Fruit fly (Drosophila melanogaster) whole organism, embryonic: ENCODE data around the gene CG9389.

Source experiments
- CG10274 ChIP-seq: fragments of 200-800 bp; sonication (Bioruptor generic); optimal IDR thresholded peaks from 3 replicates; lab custom pipeline; 2017; ENCODE audit warnings: missing biosample characterization, mild to moderate bottlenecking, missing genetic modification characterization
- CG10431 ChIP-seq: fragments of 200-800 bp; sonication (Bioruptor generic); optimal IDR thresholded peaks from 3 replicates; lab custom pipeline; 2018; ENCODE audit warnings: missing biosample characterization, mild to moderate bottlenecking, missing genetic modification characterization
- CG12219 ChIP-seq: fragments of 200-800 bp; sonication (Bioruptor generic); optimal IDR thresholded peaks from 3 replicates; lab custom pipeline; 2018; ENCODE audit warnings: missing biosample characterization, mild to moderate bottlenecking, missing genetic modification characterization
- CG1529 ChIP-seq: fragments of 200-800 bp; sonication (Bioruptor generic); optimal IDR thresholded peaks from 3 replicates; lab custom pipeline; 2018; ENCODE audit warnings: missing biosample characterization, missing genetic modification characterization
- CG15514 ChIP-seq: fragments of 200-800 bp; sonication (Bioruptor generic); optimal IDR thresholded peaks from 3 replicates; lab custom pipeline; 2017; ENCODE audit warnings: missing biosample characterization, missing genetic modification characterization, mild to moderate bottlenecking, moderate library complexity, missing genetic modification reagents
- CG17328 ChIP-seq: fragments of 200-800 bp; sonication (Bioruptor generic); IDR thresholded peaks from 2 replicates; pipeline ENCODE4 v1.3.6; 2022; ENCODE audit warnings: missing biosample characterization, missing genetic modification characterization
- CG18262 ChIP-seq: fragments of 200-800 bp; optimal IDR thresholded peaks from 3 replicates; lab custom pipeline; 2019; ENCODE audit warnings: missing biosample characterization, mild to moderate bottlenecking, missing genetic modification characterization, moderate library complexity
- CG2678 ChIP-seq: fragments of 200-800 bp; sonication (Bioruptor generic); optimal IDR thresholded peaks from 3 replicates; lab custom pipeline; 2019; ENCODE audit warnings: missing biosample characterization, mild to moderate bottlenecking, missing genetic modification characterization, moderate library complexity
- CG3065 ChIP-seq: fragments of 200-800 bp; sonication (Bioruptor generic); optimal IDR thresholded peaks from 2 replicates; lab custom pipeline; 2016; ENCODE audit warnings: missing biosample characterization, missing genetic modification characterization
- CG32532 ChIP-seq: fragments of 200-800 bp; sonication (Bioruptor generic); IDR thresholded peaks from 2 replicates; pipeline ENCODE4 v1.3.6; 2022; ENCODE audit warnings: missing biosample characterization, missing genetic modification characterization
- CG4424 ChIP-seq: fragments of 200-800 bp; sonication (Bioruptor generic); optimal IDR thresholded peaks from 3 replicates; lab custom pipeline; 2016; ENCODE audit warnings: missing biosample characterization, missing genetic modification characterization
- CG9817 ChIP-seq: fragments of 200-800 bp; sonication (Bioruptor generic); optimal IDR thresholded peaks from 2 replicates; lab custom pipeline; 2018; ENCODE audit warnings: missing biosample characterization, mild to moderate bottlenecking, missing genetic modification characterization, moderate library complexity
- CG9932 ChIP-seq: fragments of 200-800 bp; sonication (Bioruptor generic); IDR thresholded peaks from 2 replicates; pipeline ENCODE4 v1.3.6; 2022; ENCODE audit warnings: missing biosample characterization, missing genetic modification characterization
- CTCF ChIP-seq: fragments of 200-800 bp; sonication (Bioruptor generic); optimal IDR thresholded peaks from 2 replicates; lab custom pipeline; 2017; ENCODE audit warnings: missing biosample characterization, mild to moderate bottlenecking, missing genetic modification characterization, moderate library complexity
- D19A ChIP-seq: fragments of 200-800 bp; optimal IDR thresholded peaks from 3 replicates; lab custom pipeline; 2019; ENCODE audit warnings: missing biosample characterization, mild to moderate bottlenecking, missing genetic modification characterization, moderate library complexity
- Doc3 ChIP-seq: fragments of 200-800 bp; sonication (Bioruptor generic); IDR thresholded peaks from 3 replicates; pipeline ENCODE4 v1.3.6; 2022; ENCODE audit warnings: missing biosample characterization, missing genetic modification characterization; ENCODE audit not compliant: partially characterized antibody
- Drgx ChIP-seq: fragments of 200-800 bp; sonication (Bioruptor generic); IDR thresholded peaks from 2 replicates; pipeline ENCODE4 v1.3.6; 2022; ENCODE audit warnings: missing biosample characterization, missing genetic modification characterization
- HLH3B ChIP-seq: fragments of 200-800 bp; sonication (Bioruptor generic); IDR thresholded peaks from 2 replicates; pipeline ENCODE4 v1.3.6; 2022; ENCODE audit warnings: missing biosample characterization, missing genetic modification characterization
- HLHmδ ChIP-seq: fragments of 200-800 bp; sonication (Bioruptor generic); optimal IDR thresholded peaks from 2 replicates; lab custom pipeline; 2018; ENCODE audit warnings: missing biosample characterization, mild to moderate bottlenecking, missing genetic modification characterization, moderate library complexity
- Hr78 ChIP-seq, 2 experiments: fragments of 200-800 bp in 1 of 2; fragments of >200 bp in 1 of 2; sonication (Bioruptor generic) in 1 of 2; optimal IDR thresholded peaks; 2 replicates each; lab custom pipeline; 2017 to 2019; ENCODE audit warnings: missing biosample characterization in 2 of 2, missing genetic modification characterization in 2 of 2, mild to moderate bottlenecking in 1 of 2, moderate library complexity in 1 of 2
- Lim3 ChIP-seq: fragments of 200-800 bp; sonication (Bioruptor generic); IDR thresholded peaks from 2 replicates; pipeline ENCODE4 v1.3.6; 2022; ENCODE audit warnings: missing biosample characterization, missing genetic modification characterization
- Med ChIP-seq: fragments of 200-800 bp; sonication (Bioruptor generic); peaks from one replicate; lab custom pipeline; 2016; ENCODE audit warnings: missing biosample characterization, missing genetic modification characterization, mild to moderate bottlenecking, inconsistent platforms, moderate library complexity
- Ssrp ChIP-seq: fragments of 200-800 bp; sonication (Bioruptor generic); optimal IDR thresholded peaks from 2 replicates; lab custom pipeline; 2018; ENCODE audit warnings: missing biosample characterization, mild to moderate bottlenecking, missing genetic modification characterization, moderate library complexity
- amos ChIP-seq: fragments of 200-800 bp; sonication (Bioruptor generic); IDR thresholded peaks from 2 replicates; pipeline ENCODE4 v1.3.6; 2022; ENCODE audit warnings: missing biosample characterization, missing genetic modification characterization; ENCODE audit not compliant: partially characterized antibody
- br ChIP-seq: fragments of >200 bp; optimal IDR thresholded peaks from 2 replicates; lab custom pipeline; 2017
- cg ChIP-seq: fragments of 200-800 bp; sonication (Bioruptor generic); optimal IDR thresholded peaks from 3 replicates; lab custom pipeline; 2019; ENCODE audit warnings: missing biosample characterization, mild to moderate bottlenecking, missing genetic modification characterization, moderate library complexity
- chm ChIP-seq: fragments of 200-800 bp; sonication (Bioruptor generic); IDR thresholded peaks from 2 replicates; pipeline ENCODE4 v1.3.6; 2022; ENCODE audit warnings: missing biosample characterization, missing genetic modification characterization
- ci ChIP-seq: fragments of 200-800 bp; sonication (Bioruptor generic); IDR thresholded peaks from 3 replicates; pipeline ENCODE4 v1.3.6; 2022; ENCODE audit warnings: missing biosample characterization, missing genetic modification characterization
- crol ChIP-seq: fragments of 200-800 bp; sonication (Bioruptor generic); IDR thresholded peaks from 2 replicates; pipeline ENCODE4 v1.3.6; 2022; ENCODE audit warnings: missing biosample characterization, missing genetic modification characterization
- crp ChIP-seq, 2 experiments: fragments of 200-800 bp; sonication (Bioruptor generic); optimal IDR thresholded peaks; 2 replicates in 1 of 2; 3 replicates in 1 of 2; lab custom pipeline; 2017; ENCODE audit warnings: missing biosample characterization in 2 of 2, missing genetic modification characterization in 2 of 2, mild to moderate bottlenecking in 1 of 2, moderate library complexity in 1 of 2
- danr ChIP-seq: fragments of 200-800 bp; sonication (Bioruptor generic); IDR thresholded peaks from 2 replicates; pipeline ENCODE4 v1.3.6; 2022; ENCODE audit warnings: missing biosample characterization, missing genetic modification characterization
- dmrt11E ChIP-seq: fragments of 200-800 bp; sonication (Bioruptor generic); optimal IDR thresholded peaks from 3 replicates; lab custom pipeline; 2018; ENCODE audit warnings: missing biosample characterization, mild to moderate bottlenecking, missing genetic modification characterization, moderate library complexity
- dmrt99B ChIP-seq: fragments of 200-800 bp; sonication (Bioruptor generic); optimal IDR thresholded peaks from 2 replicates; lab custom pipeline; 2018; ENCODE audit warnings: missing biosample characterization, mild to moderate bottlenecking, missing genetic modification characterization, moderate library complexity
- en ChIP-seq: fragments of 200-800 bp; sonication (Bioruptor generic); optimal IDR thresholded peaks from 2 replicates; lab custom pipeline; 2016; ENCODE audit warnings: missing biosample characterization, missing genetic modification characterization
- eve ChIP-seq, 2 experiments: fragments of >200 bp; optimal IDR thresholded peaks; 2 replicates each; lab custom pipeline; 2017; ENCODE audit warnings: missing biosample characterization in 2 of 2, missing genetic modification characterization in 2 of 2
- gcm ChIP-seq: fragments of 200-800 bp; sonication (Bioruptor generic); optimal IDR thresholded peaks from 2 replicates; lab custom pipeline; 2019; ENCODE audit warnings: missing biosample characterization, mild to moderate bottlenecking, missing genetic modification characterization, moderate library complexity
- ham ChIP-seq: fragments of 200-800 bp; sonication (Bioruptor generic); IDR thresholded peaks from 2 replicates; pipeline ENCODE4 v1.3.6; 2022; ENCODE audit warnings: missing biosample characterization, missing genetic modification characterization
- kni ChIP-seq: fragments of 200-800 bp; sonication (Bioruptor generic); optimal IDR thresholded peaks from 3 replicates; lab custom pipeline; 2017; ENCODE audit warnings: mild to moderate bottlenecking, missing biosample characterization, missing genetic modification reagents, missing genetic modification characterization
- lab ChIP-seq: fragments of 200-800 bp; sonication (Bioruptor generic); optimal IDR thresholded peaks from 3 replicates; lab custom pipeline; 2017; ENCODE audit warnings: missing biosample characterization, missing genetic modification characterization, mild to moderate bottlenecking, moderate library complexity, missing genetic modification reagents
- lmd ChIP-seq: fragments of 200-800 bp; sonication (Bioruptor generic); IDR thresholded peaks from 2 replicates; pipeline ENCODE4 v1.3.6; 2022; ENCODE audit warnings: missing biosample characterization, missing genetic modification characterization
- maf-S ChIP-seq: fragments of 200-800 bp; sonication (Bioruptor generic); optimal IDR thresholded peaks from 2 replicates; lab custom pipeline; 2016; ENCODE audit warnings: missing biosample characterization, missing genetic modification characterization
- nmo ChIP-seq: fragments of 200-800 bp; sonication (Bioruptor generic); optimal IDR thresholded peaks from 2 replicates; lab custom pipeline; 2018; ENCODE audit warnings: missing biosample characterization, mild to moderate bottlenecking, missing genetic modification characterization, moderate library complexity
- oc ChIP-seq: fragments of 200-800 bp; sonication (Bioruptor generic); optimal IDR thresholded peaks from 2 replicates; lab custom pipeline; 2018; ENCODE audit warnings: missing biosample characterization, mild to moderate bottlenecking, missing genetic modification characterization, moderate library complexity
- pfk ChIP-seq: fragments of 200-800 bp; sonication (Bioruptor generic); optimal IDR thresholded peaks from 2 replicates; lab custom pipeline; 2018; ENCODE audit warnings: missing biosample characterization, mild to moderate bottlenecking, missing genetic modification characterization, moderate library complexity
- phol ChIP-seq: fragments of 200-800 bp; sonication (Bioruptor generic); optimal IDR thresholded peaks from 3 replicates; lab custom pipeline; 2018; ENCODE audit warnings: missing biosample characterization, mild to moderate bottlenecking, missing genetic modification characterization, moderate library complexity
- pros ChIP-seq: fragments of 200-800 bp; sonication (Bioruptor generic); optimal IDR thresholded peaks from 3 replicates; lab custom pipeline; 2019; ENCODE audit warnings: missing biosample characterization, mild to moderate bottlenecking, missing genetic modification characterization, moderate library complexity
- sens ChIP-seq: fragments of 200-800 bp; sonication (Bioruptor generic); peaks from one replicate; lab custom pipeline; 2016; ENCODE audit warnings: missing biosample characterization, missing genetic modification characterization
- ttk ChIP-seq: fragments of 200-800 bp; sonication (Bioruptor generic); IDR thresholded peaks from 2 replicates; pipeline ENCODE4 v2.1.2; 2022; ENCODE audit warnings: missing biosample characterization, missing genetic modification characterization
- usp ChIP-seq: fragments of >200 bp; optimal IDR thresholded peaks from 2 replicates; lab custom pipeline; 2017; ENCODE audit warnings: missing biosample characterization, missing genetic modification characterization
- vnd ChIP-seq: fragments of 200-800 bp; sonication (Bioruptor generic); IDR thresholded peaks from 3 replicates; pipeline ENCODE4 v1.3.6; 2022; ENCODE audit warnings: missing biosample characterization, missing genetic modification characterization; ENCODE audit not compliant: partially characterized antibody
- vvl ChIP-seq: fragments of 200-800 bp; sonication (Bioruptor generic); IDR thresholded peaks from 2 replicates; pipeline ENCODE4 v1.3.6; 2022; ENCODE audit warnings: missing biosample characterization, missing genetic modification characterization

The CG9389 gene

dm6 chr3L:21259257-21259656 lies 11.1 kb downstream of the CG9389 start:
- TF ChIP-seq vnd (no peak), eve (GFP tag; optimal IDR thresholded peaks at IDR 0.05; lab: Kevin White, UChicago) (peak in 1 of 2 experiments; percentile 30), CG32532 (GFP tag; lab: Robert Waterston, UW) (no peak), CG17328 (GFP tag; lab: Robert Waterston, UW) (0 out of 2 replicates have a peak, but pooled peaks have one; percentile 4), CG10431 (peak; percentile 11), maf-S (no peak), lab (GFP tag; lab: Kevin White, UChicago) (no peak), Drgx (GFP tag; lab: Robert Waterston, UW) (peak; percentile 41), HLH3B (GFP tag; lab: Robert Waterston, UW) (peak; percentile 34; the same call in 1 of the 2 replicates), Doc3 (GFP tag; lab: Robert Waterston, UW) (no peak), pros (no peak), crp (GFP tag; optimal IDR thresholded peaks at IDR 0.05; lab: Kevin White, UChicago) (no peak), CG1529 (peak; percentile 34), HLHmδ (peak; percentile 32), usp (no peak), CG9932 (GFP tag; lab: Robert Waterston, UW) (no peak), Hr78 (GFP tag; optimal IDR thresholded peaks at IDR 0.05; lab: Kevin White, UChicago) (peak in 1 of 2 experiments; percentile 71), nmo (GFP tag; lab: Kevin White, UChicago) (peak; percentile 11), crol (GFP tag; lab: Robert Waterston, UW) (peak; percentile 32; the same call in 1 of the 2 replicates), sens (GFP tag; lab: Kevin White, UChicago) (peak; percentile 86), CTCF (GFP tag; lab: Kevin White, UChicago) (no peak), lmd (peak; percentile 7; the same call in 1 of the 2 replicates), dmrt11E (tag; lab: Kevin White, UChicago) (no peak), dmrt99B (tag; lab: Kevin White, UChicago) (peak; percentile 51), gcm (GFP tag; lab: Kevin White, UChicago) (no peak), CG18262 (tag; lab: Kevin White, UChicago) (peak; percentile 18), phol (peak; percentile 26), D19A (tag; lab: Kevin White, UChicago) (peak; percentile 47), kni (GFP tag; lab: Kevin White, UChicago) (peak; percentile 75), br (no peak), Med (peak; percentile 62), amos (GFP tag; lab: Robert Waterston, UW) (no peak), CG10274 (GFP tag; lab: Kevin White, UChicago) (no peak), CG12219 (GFP tag; lab: Kevin White, UChicago) (peak; percentile 19), CG3065 (no peak), vvl (GFP tag; lab: Robert Waterston, UW) (no peak), CG2678 (tag; lab: Kevin White, UChicago) (peak; percentile 18), CG9817 (no peak), CG4424 (peak; percentile 17), en (GFP tag; lab: Kevin White, UChicago) (no peak), ci (GFP tag; lab: Robert Waterston, UW) (peak; percentile 34; the same call in 2 of the 3 replicates), CG15514 (no peak), oc (tag; lab: Kevin White, UChicago) (peak; percentile 37), chm (GFP tag; lab: Robert Waterston, UW) (0 out of 2 replicates have a peak, but pooled peaks have one; percentile 25), pfk (GFP tag; lab: Kevin White, UChicago) (no peak), Ssrp (tag; lab: Kevin White, UChicago) (peak; percentile 9), ttk (GFP tag; lab: Robert Waterston, UW) (0 out of 2 replicates have a peak, but pooled peaks have one; percentile 24), cg (GFP tag; lab: Kevin White, UChicago) (peak; percentile 26), ham (no peak), danr (GFP tag; lab: Robert Waterston, UW) (no peak), Lim3 (no peak)
